Worm (Caenorhabditis elegans) whole organism, late embryonic: ENCODE data around the gene emb-1.

Experiments
- ama-1 ChIP-seq: fragments of 150-350 bp; optimal IDR thresholded peaks from 2 replicates; lab custom pipeline; 2014
- eyg-1 ChIP-seq: sonication (generic microtip); optimal IDR thresholded peaks from 2 replicates; lab custom pipeline; 2016; ENCODE audit warnings: missing genotype, missing genetic modification characterization, missing compliant biosample characterization
- fax-1 ChIP-seq: sonication (generic microtip); optimal IDR thresholded peaks from 2 replicates; lab custom pipeline; 2016; ENCODE audit warnings: missing genotype, missing genetic modification characterization, missing compliant biosample characterization
- mec-3 ChIP-seq: sonication (generic microtip); optimal IDR thresholded peaks from 2 replicates; lab custom pipeline; 2016; ENCODE audit warnings: borderline replicate concordance, missing genetic modification characterization, missing compliant biosample characterization
- nhr-11 ChIP-seq: fragments of 150-350 bp; optimal IDR thresholded peaks from 2 replicates; lab custom pipeline; 2014; ENCODE audit warnings: missing biosample characterization, missing genetic modification characterization
- ttx-3 ChIP-seq: sonication (generic microtip); optimal IDR thresholded peaks from 2 replicates; lab custom pipeline; 2016; ENCODE audit warnings: missing genetic modification reagents, missing genetic modification characterization, missing compliant biosample characterization
- unc-55 ChIP-seq: sonication (generic microtip); optimal IDR thresholded peaks from 2 replicates; lab custom pipeline; 2017; ENCODE audit warnings: missing biosample characterization, missing genetic modification reagents, missing genetic modification characterization
- zip-5 ChIP-seq: sonication (generic microtip); optimal IDR thresholded peaks from 2 replicates; lab custom pipeline; 2016; ENCODE audit warnings: missing genetic modification characterization, missing compliant biosample characterization

- TF ChIP-seq zip-5 (tag; lab: Kevin White, UChicago) (no peak), mec-3 (no peak), fax-1 (no peak), ttx-3 (tag; lab: Kevin White, UChicago) (no peak), nhr-11 (tag; lab: Kevin White, UChicago) (no peak), eyg-1 (tag; lab: Kevin White, UChicago) (no peak), ama-1 (lab: Kevin White, UChicago) (no peak), unc-55 (GFP tag; lab: Kevin White, UChicago) (no peak)
Measured at ce11 chrIII:5180588-5180987, 7.3 kb downstream of the emb-1 start.
